Worm (Caenorhabditis elegans): ENCODE results near the gene Y57G11C.1144.

Gene Y57G11C.1144

DNA sequence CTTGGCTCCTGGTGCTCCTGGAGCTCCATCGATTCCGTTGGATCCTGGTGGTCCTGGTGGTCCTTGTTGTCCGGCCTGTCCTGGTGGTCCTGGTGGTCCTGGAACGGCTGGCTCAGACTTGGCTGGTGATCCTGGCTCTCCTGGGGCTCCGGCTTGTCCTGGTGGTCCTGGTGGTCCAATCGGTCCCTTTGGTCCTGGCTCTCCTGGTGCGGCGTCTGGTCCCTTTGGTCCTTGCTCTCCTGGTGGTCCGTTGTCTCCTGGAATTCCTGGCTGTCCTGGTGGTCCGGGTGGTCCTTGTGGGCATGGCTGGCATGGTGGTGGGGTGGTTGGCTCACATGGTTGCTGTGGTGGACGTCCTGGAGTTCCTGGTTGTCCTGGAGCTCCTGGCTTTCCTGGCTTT is 48.7 kb downstream of the Y57G11C.1144 start:
- TF ChIP-seq madf-5 (GFP tag; IDR thresholded peaks at IDR 0.05): 0 out of 4 replicates have a peak, but pooled peaks of 1 of the 2 experiments have one; percentile 63
- peak; percentile 97 for TF ChIP-seq set-16 (GFP tag; IDR thresholded peaks at IDR 0.05)
- TF ChIP-seq T26A8.4 (GFP tag; IDR thresholded peaks at IDR 0.05): peak; percentile 62
- no peak for TF ChIP-seq gei-8 (GFP tag; optimal IDR thresholded peaks at IDR 0.05)

- TF ChIP-seq unc-39 (tag; optimal IDR thresholded peaks at IDR 0.05) (no peak), tag-97 (GFP tag; IDR thresholded peaks at IDR 0.05) (no peak), arid-1 (GFP tag; conservative IDR thresholded peaks at IDR 0.05) (no peak), daf-16 (GFP tag; optimal IDR thresholded peaks at IDR 0.05) (no peak), daf-16 (tag; optimal IDR thresholded peaks at IDR 0.05) (no peak), rbr-2 (tag; optimal IDR thresholded peaks at IDR 0.05) (no peak), nhr-102 (tag; optimal IDR thresholded peaks at IDR 0.05) (no peak), nhr-25 (tag; optimal IDR thresholded peaks at IDR 0.05; ENCODE audit: borderline replicate concordance, insufficient read depth) (no peak), attf-4 (tag; optimal IDR thresholded peaks at IDR 0.05) (no peak), nhr-6 (tag; optimal IDR thresholded peaks at IDR 0.05) (no peak), lin-1 (GFP tag; IDR thresholded peaks at IDR 0.05) (no peak), ztf-11 (tag; optimal IDR thresholded peaks at IDR 0.05) (no peak), zfp-2 (tag; optimal IDR thresholded peaks at IDR 0.05) (no peak), nhr-28 (tag; optimal IDR thresholded peaks at IDR 0.05) (no peak), pha-4 (GFP tag; IDR thresholded peaks at IDR 0.05) (no peak), pha-4 (tag; optimal IDR thresholded peaks at IDR 0.05) (no peak), mdl-1 (tag; optimal IDR thresholded peaks at IDR 0.05) (no peak)
Observed at ce11 chrIV:14986684-14987083, 49.6 kb downstream of the Y57G11C.1144 start, which contains the start of gene dpy-4. dpy-4 (minus strand) TSS chrIV:14986784.
